Worm (Caenorhabditis elegans): ENCODE results near the gene npr-7.

DNA sequence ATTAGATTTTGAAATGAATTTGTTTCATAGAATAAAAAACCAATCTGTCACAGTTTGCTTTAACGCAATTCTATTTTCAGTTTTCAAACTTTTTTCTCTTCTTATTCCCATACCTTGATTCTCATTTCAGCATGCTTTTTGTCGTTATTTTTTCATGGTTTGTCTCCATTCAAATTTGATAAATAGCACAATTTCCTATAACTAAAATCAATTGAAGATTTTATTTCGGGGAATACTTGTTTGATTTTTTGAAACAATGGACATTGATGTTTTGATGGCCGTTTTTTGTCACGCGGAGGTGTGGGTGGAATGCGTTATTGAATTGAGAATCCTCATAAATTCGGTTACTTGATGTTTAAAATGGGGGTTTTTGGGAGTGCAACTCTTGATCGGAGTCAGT is 36.0 kb downstream of the npr-7 start, which contains the start of gene B0416.11:
- TF ChIP-seq tlf-1 (GFP tag; optimal IDR thresholded peaks at IDR 0.05) (no peak), attf-3 (GFP tag; conservative IDR thresholded peaks at IDR 0.05) (no peak), nhr-80 (tag; optimal IDR thresholded peaks at IDR 0.05) (no peak), somi-1 (GFP tag; optimal IDR thresholded peaks at IDR 0.05) (no peak)

Measured in whole organism, young adult.